Worm (Caenorhabditis elegans): ENCODE data around the gene F41H10.12.

Gene F41H10.12

DNA sequence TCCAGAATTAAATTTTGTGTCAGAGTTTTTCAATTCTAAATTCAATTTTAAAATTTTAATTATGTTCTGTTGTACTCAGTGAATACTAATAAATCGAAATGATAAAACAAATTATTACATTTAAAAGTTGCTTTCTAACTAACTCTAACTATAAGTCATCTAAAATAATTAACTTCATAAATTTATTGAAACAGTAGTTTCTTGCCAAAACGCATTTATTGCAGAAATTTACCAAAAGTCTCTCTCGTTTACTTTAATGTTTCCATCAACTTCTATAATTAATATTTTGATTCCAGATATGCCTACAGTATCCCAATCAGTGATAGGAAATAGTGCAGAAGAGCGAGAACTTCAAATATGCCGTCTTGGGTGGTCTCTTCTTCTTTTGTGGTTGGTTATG is 15.5 kb downstream of the F41H10.12 start, which contains the start of gene ZK616.1:
Gene ZK616.1 (plus strand): TSS at position 301 of the 400 bp plus-strand sequence.
- no peak for TF ChIP-seq R02D3.7 (tag; optimal IDR thresholded peaks at IDR 0.05)
- TF ChIP-seq ceh-20 (GFP tag; IDR thresholded peaks at IDR 0.05) = no peak
- peak in 1 of 2 experiments; percentile 16 for TF ChIP-seq unc-62 (GFP tag; optimal IDR thresholded peaks at IDR 0.05 in 1 of 2)
- TF ChIP-seq unc-62 (tag; optimal IDR thresholded peaks at IDR 0.05) = no peak

DNA sequence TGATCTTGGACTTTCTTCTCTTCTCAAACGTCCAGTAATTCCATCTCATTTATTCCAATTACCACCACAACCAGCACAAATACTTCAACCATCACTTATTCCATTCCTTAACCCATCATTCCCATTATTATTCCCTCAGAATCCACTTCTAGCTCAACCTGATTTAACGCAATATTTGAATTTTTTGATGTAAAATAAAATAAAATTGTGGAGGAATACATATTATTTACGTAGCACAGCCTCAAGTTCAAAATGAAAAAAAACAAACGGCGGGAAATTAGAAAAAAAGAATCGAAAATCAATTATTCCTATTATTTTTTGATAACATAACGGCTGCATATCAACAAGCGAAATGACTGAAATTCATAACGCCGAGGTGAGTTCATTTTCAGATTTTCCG is 20.2 kb downstream of the F41H10.12 start, which contains the start of gene ZK616.61:
Gene ZK616.61 (plus strand): TSS at position 301 of the 400 bp plus-strand sequence.
- TF ChIP-seq lir-3 (tag; optimal IDR thresholded peaks at IDR 0.05) = no peak
- no peak for TF ChIP-seq T26A8.4 (GFP tag; IDR thresholded peaks at IDR 0.05)
- TF ChIP-seq daf-12 (tag; optimal IDR thresholded peaks at IDR 0.05) = no peak
- no peak for TF ChIP-seq dmd-6 (GFP tag; IDR thresholded peaks at IDR 0.05)

DNA sequence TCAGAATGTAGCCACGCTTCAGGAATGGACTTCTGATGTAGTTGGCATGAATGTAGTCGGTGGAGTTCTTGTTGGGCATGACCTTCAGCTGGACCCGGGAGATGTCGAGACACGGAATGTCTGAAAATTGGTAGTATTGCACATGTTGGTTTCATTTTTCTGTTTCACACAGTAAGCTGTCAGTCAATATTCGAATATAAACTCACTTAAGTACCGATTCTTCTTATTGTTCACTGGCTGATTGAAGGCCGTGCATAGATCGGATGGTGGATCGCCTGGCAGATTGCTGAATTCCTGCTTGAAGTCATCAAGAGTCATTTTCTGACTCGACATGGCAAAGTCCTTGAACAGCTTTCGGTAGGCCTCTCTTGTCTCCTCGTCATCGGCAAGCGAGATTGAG is 24.0 kb downstream of the F41H10.12 start:
- TF ChIP-seq ama-1 (optimal IDR thresholded peaks at IDR 0.05) = no peak
- TF ChIP-seq daf-16 (GFP tag; optimal IDR thresholded peaks at IDR 0.05) = no peak
- no peak for TF ChIP-seq daf-16 (tag; optimal IDR thresholded peaks at IDR 0.05)
- TF ChIP-seq unc-62 (GFP tag; optimal IDR thresholded peaks at IDR 0.05 in 1 of 2) = peak in 1 of 2 experiments; percentile 95
- no peak for TF ChIP-seq unc-62 (tag; optimal IDR thresholded peaks at IDR 0.05)

DNA sequence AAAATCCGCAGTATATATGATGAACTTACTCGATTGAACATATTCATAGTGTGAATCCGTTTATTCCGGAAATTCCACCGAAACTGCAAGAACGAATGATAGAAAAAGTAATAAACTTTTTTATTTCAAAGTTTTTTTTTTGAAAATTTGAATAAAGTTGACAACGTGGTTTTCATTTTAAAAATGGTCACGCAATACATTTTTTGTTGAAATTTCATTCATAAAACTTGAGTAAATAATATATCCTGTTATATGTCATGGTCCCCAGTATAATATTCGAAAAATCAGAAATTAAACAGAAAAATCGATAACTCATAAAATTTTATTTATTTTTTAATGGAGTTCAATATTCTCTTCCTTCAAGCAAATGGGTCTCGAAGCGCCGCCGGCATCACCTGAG is 26.0 kb downstream of the F41H10.12 start, which contains the start of gene ZK616.65:
Gene ZK616.65 (minus strand): TSS at position 101 of the 400 bp plus-strand sequence.
- TF ChIP-seq R02D3.7 (tag; optimal IDR thresholded peaks at IDR 0.05) (no peak), hif-1 (tag; optimal IDR thresholded peaks at IDR 0.05) (no peak), nhr-102 (tag; optimal IDR thresholded peaks at IDR 0.05) (no peak)

DNA sequence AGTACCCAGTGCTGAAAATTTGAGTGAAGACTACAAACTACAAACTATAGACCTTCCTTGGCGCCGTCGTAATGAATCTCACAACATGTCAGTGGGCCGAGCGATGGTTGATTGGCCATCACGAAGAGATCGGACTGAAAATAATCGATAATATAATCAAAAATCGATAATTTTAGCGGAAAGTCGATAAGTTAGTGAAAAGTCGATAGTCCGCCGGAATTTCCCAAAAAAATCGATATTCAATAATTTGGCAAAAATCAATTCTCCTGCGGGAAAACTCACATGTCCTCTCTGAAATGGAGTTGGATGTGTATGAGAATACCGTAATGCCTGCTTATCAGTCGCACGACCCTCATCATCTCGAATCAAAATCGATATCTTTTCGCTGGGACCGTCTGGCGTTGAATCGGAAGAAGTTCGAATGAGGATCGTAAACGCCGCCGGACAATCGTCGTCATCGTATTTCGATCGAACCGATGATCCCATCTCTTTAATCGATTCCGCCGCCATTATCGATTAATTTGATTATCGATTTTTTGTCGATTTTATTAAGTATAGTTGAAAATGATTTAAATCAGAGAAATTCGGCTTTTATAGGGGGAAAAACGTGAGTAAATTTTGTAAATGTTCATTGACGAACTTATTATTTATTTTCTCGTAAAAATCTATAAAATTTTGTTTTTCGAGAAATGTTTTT is 26.7 kb downstream of the F41H10.12 start, which contains the start of gene ZK616.8:
Gene ZK616.8 (minus strand): TSS at position 553 of the 697 bp plus-strand sequence.
- TF ChIP-seq aly-2 (tag; optimal IDR thresholded peaks at IDR 0.05) = no peak
- TF ChIP-seq ztf-11 (tag; optimal IDR thresholded peaks at IDR 0.05) = no peak
- TF ChIP-seq ceh-28 (tag; optimal IDR thresholded peaks at IDR 0.05) = peak; percentile 85
- no peak for TF ChIP-seq nhr-28 (tag; optimal IDR thresholded peaks at IDR 0.05)
- no peak for TF ChIP-seq ZK546.5 (tag; optimal IDR thresholded peaks at IDR 0.05)
- no peak for TF ChIP-seq F26F4.8 (GFP tag; conservative IDR thresholded peaks at IDR 0.05)

DNA sequence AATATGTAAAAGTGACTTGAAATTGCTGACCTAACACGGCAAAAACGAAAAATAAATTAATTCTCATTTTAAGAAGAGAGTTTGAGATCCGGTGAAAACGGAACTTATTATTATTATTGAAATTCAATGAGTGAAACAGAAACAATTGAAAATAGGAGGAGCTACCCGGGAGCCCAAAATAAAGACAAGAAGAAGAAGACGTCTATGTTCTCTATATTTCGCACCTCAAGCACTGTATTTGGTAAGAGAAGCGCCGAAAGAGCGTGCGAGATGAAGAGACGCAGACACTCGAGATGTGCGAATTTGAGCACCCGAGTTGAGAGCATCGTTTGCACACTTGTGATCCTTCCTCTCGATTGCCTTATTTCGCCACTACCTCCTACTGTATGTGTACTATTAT is 30.6 kb downstream of the F41H10.12 start, which contains the start of gene spp-7:
Gene spp-7 (minus strand): TSS at position 101 of the 400 bp plus-strand sequence.
- TF ChIP-seq F10B5.3 (tag; optimal IDR thresholded peaks at IDR 0.05) = no peak
- TF ChIP-seq Y48G9A.11 (GFP tag; IDR thresholded peaks at IDR 0.05) = no peak
- no peak for TF ChIP-seq mxl-3 (GFP tag; optimal IDR thresholded peaks at IDR 0.05)
- no peak for TF ChIP-seq ceh-28 (tag; optimal IDR thresholded peaks at IDR 0.05)
- no peak for TF ChIP-seq ceh-62 (tag; optimal IDR thresholded peaks at IDR 0.05)
- no peak for TF ChIP-seq snpc-4 (tag; optimal IDR thresholded peaks at IDR 0.05)

DNA sequence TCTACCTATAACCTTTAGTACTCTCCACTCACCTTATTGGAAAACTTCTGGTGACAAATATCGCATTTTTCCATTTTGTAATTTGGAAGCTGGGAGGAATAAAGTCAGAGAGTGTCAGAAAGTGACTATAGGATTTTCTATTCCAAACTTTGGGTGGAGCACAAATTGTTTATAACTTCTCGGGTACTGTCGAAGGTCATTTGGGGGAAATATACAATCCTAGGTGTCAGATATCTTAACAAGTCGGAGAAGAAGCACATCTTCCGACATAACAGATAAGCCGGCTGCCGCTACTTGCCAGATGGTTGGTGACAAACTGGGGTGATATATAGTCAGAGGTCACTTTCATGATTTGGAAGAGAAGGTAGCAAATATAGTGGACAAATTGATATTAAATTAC is 34.0 kb downstream of the F41H10.12 start, which contains the start of gene ehn-3:
Gene ehn-3 (minus strand): TSS at position 101 of the 400 bp plus-strand sequence.
- TF ChIP-seq cey-2 (tag; optimal IDR thresholded peaks at IDR 0.05; ENCODE audit: borderline replicate concordance, insufficient read depth) = no peak

All from whole organism, L4 larva.